Fruit fly (Drosophila melanogaster): ENCODE results near the gene CkIIalpha-i1.
A peak's percentile ranks its signal among the peaks of the same experiment; 100 is the strongest.

The CkIIalpha-i1 gene

dm6 chr3L:15826985-15827635 is 10.3 kb downstream of the CkIIalpha-i1 start (continued):
- TF ChIP-seq H2.0 (GFP tag; IDR thresholded peaks at IDR 0.05) (peak; percentile 69), Atf3 (GFP tag; optimal IDR thresholded peaks at IDR 0.05) (peak; percentile 7), Optix (GFP tag; IDR thresholded peaks at IDR 0.05) (no peak), CG18619 (GFP tag; optimal IDR thresholded peaks at IDR 0.05) (peak; percentile 88), kni (GFP tag; optimal IDR thresholded peaks at IDR 0.05) (peak; percentile 50), CG16863 (GFP tag; optimal IDR thresholded peaks at IDR 0.05) (peak; percentile 50), gce (GFP tag; IDR thresholded peaks at IDR 0.05) (peak; percentile 26; the same call in 1 of the 3 replicates), CG6254 (GFP tag; optimal IDR thresholded peaks at IDR 0.05) (peak; percentile 18), CG4282 (GFP tag; optimal IDR thresholded peaks at IDR 0.05) (peak; percentile 54), grau (tag; optimal IDR thresholded peaks at IDR 0.05) (peak; percentile 88), chif (GFP tag; optimal IDR thresholded peaks at IDR 0.05) (peak; percentile 43 to 59), Usf (GFP tag; optimal IDR thresholded peaks at IDR 0.05) (peak; percentile 61), CG17829 (tag; optimal IDR thresholded peaks at IDR 0.05) (peak; percentile 79), MESR4 (GFP tag; optimal IDR thresholded peaks at IDR 0.05) (peak; percentile 99), CG9727 (GFP tag; optimal IDR thresholded peaks at IDR 0.05) (peak; percentile 78), zfh1 (GFP tag; IDR thresholded peaks at IDR 0.05) (peak; percentile 30; the same call in 1 of the 3 replicates), Oaz (GFP tag; IDR thresholded peaks at IDR 0.05) (0 out of 2 replicates have a peak, but pooled peaks have one; percentile 43), CTCF (GFP tag; optimal IDR thresholded peaks at IDR 0.05) (no peak), Ptx1 (GFP tag; IDR thresholded peaks at IDR 0.05) (peak; percentile 64), slp2 (GFP tag; optimal IDR thresholded peaks at IDR 0.05) (peak; percentile 22), gem (tag; optimal IDR thresholded peaks at IDR 0.05) (peak; percentile 88), ftz-f1 (GFP tag; optimal IDR thresholded peaks at IDR 0.05) (peak; percentile 15), phol (tag; optimal IDR thresholded peaks at IDR 0.05) (peak; percentile 78), nerfin-1 (tag; optimal IDR thresholded peaks at IDR 0.05) (peak; percentile 58), ems (GFP tag; optimal IDR thresholded peaks at IDR 0.05) (peak; percentile 45), CG2875 (GFP tag; optimal IDR thresholded peaks at IDR 0.05) (peak; percentile 61), HmgD (GFP tag; optimal IDR thresholded peaks at IDR 0.05) (peak; percentile 39), eve (GFP tag; optimal IDR thresholded peaks at IDR 0.05) (peak in 1 of 2 experiments; percentile 73), Gug (GFP tag; IDR thresholded peaks at IDR 0.05) (peak; percentile 57; the same call in 2 of the 4 replicates), CG6813 (GFP tag; optimal IDR thresholded peaks at IDR 0.05) (peak; percentile 76), insv (GFP tag; optimal IDR thresholded peaks at IDR 0.05) (peak in 1 of 2 experiments; percentile 67), en (GFP tag; optimal IDR thresholded peaks at IDR 0.05) (no peak), caup (GFP tag; optimal IDR thresholded peaks at IDR 0.05; ENCODE audit: severe bottlenecking) (peak; percentile 82), croc (GFP tag; conservative IDR thresholded peaks at IDR 0.05) (no peak), p53 (GFP tag; optimal IDR thresholded peaks at IDR 0.05) (peak; percentile 3), ci (GFP tag; IDR thresholded peaks at IDR 0.05) (peak; percentile 76), MTF-1 (GFP tag; optimal IDR thresholded peaks at IDR 0.05; ENCODE audit: borderline replicate concordance) (peak; percentile 42), chinmo (GFP tag; IDR thresholded peaks at IDR 0.05; ENCODE audit: partially characterized antibody) (no peak), nom (GFP tag; optimal IDR thresholded peaks at IDR 0.05) (peak; percentile 98), trem (tag; optimal IDR thresholded peaks at IDR 0.05) (peak; percentile 11), Lhr (GFP tag; optimal IDR thresholded peaks at IDR 0.05) (no peak), CG8944 (GFP tag; optimal IDR thresholded peaks at IDR 0.05) (peak; percentile 50), CG5245 (GFP tag; optimal IDR thresholded peaks at IDR 0.05) (peak; percentile 35), CG9797 (GFP tag; optimal IDR thresholded peaks at IDR 0.05) (no peak), NC2α (GFP tag; optimal IDR thresholded peaks at IDR 0.05) (peak; percentile 35), slbo (GFP tag; IDR thresholded peaks at IDR 0.05) (peak; percentile 61), repo (GFP tag; optimal IDR thresholded peaks at IDR 0.05) (peak; percentile 35), CG9437 (GFP tag; optimal IDR thresholded peaks at IDR 0.05) (peak; percentile 29), CHES-1-like (GFP tag; optimal IDR thresholded peaks at IDR 0.05) (peak; percentile 42), bab2 (GFP tag; optimal IDR thresholded peaks at IDR 0.05) (peak; percentile 35)
